Worm (Caenorhabditis elegans) whole organism, L1 larva: ENCODE measurements around the gene rpl-10.
A peak's percentile ranks its signal among the peaks of the same experiment; 100 is the strongest.

Experiments used
- C04F5.9 ChIP-seq: sonication (generic microtip); optimal IDR thresholded peaks from 2 replicates; lab custom pipeline; 2016; ENCODE audit warnings: missing genetic modification characterization, missing compliant biosample characterization
- C16A3.4 ChIP-seq: fragments of 150-350 bp; optimal IDR thresholded peaks from 2 replicates; lab custom pipeline; 2014; ENCODE audit warnings: missing biosample characterization, missing genetic modification characterization
- C34B4.2 ChIP-seq: sonication (generic microtip); optimal IDR thresholded peaks from 2 replicates; lab custom pipeline; 2017; ENCODE audit warnings: mild to moderate bottlenecking, missing genetic modification characterization, missing compliant biosample characterization
- F16B12.6 ChIP-seq: fragments of 150-350 bp; optimal IDR thresholded peaks from 2 replicates; lab custom pipeline; 2014; ENCODE audit warnings: missing biosample characterization, missing genetic modification characterization
- Y116A8C.19 ChIP-seq: sonication (generic microtip); optimal IDR thresholded peaks from 2 replicates; lab custom pipeline; 2016; ENCODE audit warnings: missing compliant biosample characterization, missing genetic modification characterization, borderline replicate concordance
- ama-1 ChIP-seq: fragments of 150-350 bp; optimal IDR thresholded peaks from 2 replicates; lab custom pipeline; 2014
- blmp-1 ChIP-seq: fragments of 150-350 bp; optimal IDR thresholded peaks from 2 replicates; lab custom pipeline; 2014; ENCODE audit warnings: missing biosample characterization, missing genetic modification characterization
- ceh-8 ChIP-seq: fragments of 200-800 bp; sonication (Bioruptor generic); optimal IDR thresholded peaks from 2 replicates; lab custom pipeline; 2018; ENCODE audit warnings: mild to moderate bottlenecking, missing genetic modification characterization, moderate library complexity, missing compliant biosample characterization
- ceh-88 ChIP-seq: fragments of 200-800 bp; sonication (Bioruptor generic); IDR thresholded peaks from 2 replicates; pipeline ENCODE4 v1.3.6; 2022; ENCODE audit warnings: missing genetic modification characterization, missing compliant biosample characterization
- dpl-1 ChIP-seq, 3 experiments: fragments of 150-350 bp in 2 of 3; sonication (generic microtip) in 1 of 3; optimal IDR thresholded peaks; 2 replicates each; lab custom pipeline; 2014 to 2017; ENCODE audit warnings: missing biosample characterization in 3 of 3, missing genetic modification characterization in 3 of 3, missing genetic modification reagents in 3 of 3
- dsc-1 ChIP-seq: sonication (generic microtip); optimal IDR thresholded peaks from 2 replicates; lab custom pipeline; 2016; ENCODE audit warnings: mild to moderate bottlenecking, missing genetic modification characterization, missing compliant biosample characterization
- efl-1 ChIP-seq, 4 experiments: fragments of 150-350 bp; optimal IDR thresholded peaks in 3 of 4; peaks in 1 of 4; 1 replicate in 1 of 4; 2 replicates in 3 of 4; lab custom pipeline; 2014; ENCODE audit warnings: missing biosample characterization in 2 of 4, missing genetic modification characterization in 2 of 4, missing genetic modification reagents in 2 of 4
- fkh-10 ChIP-seq: sonication (generic microtip); optimal IDR thresholded peaks from 2 replicates; lab custom pipeline; 2017; ENCODE audit warnings: missing biosample characterization, missing genetic modification reagents, missing genetic modification characterization
- fkh-8 ChIP-seq: sonication (generic microtip); optimal IDR thresholded peaks from 2 replicates; lab custom pipeline; 2016; ENCODE audit warnings: mild to moderate bottlenecking, missing genetic modification characterization, missing compliant biosample characterization
- fos-1 ChIP-seq: fragments of 150-350 bp; optimal IDR thresholded peaks from 2 replicates; lab custom pipeline; 2014; ENCODE audit warnings: missing biosample characterization, missing genetic modification characterization
- hlh-4 ChIP-seq: sonication (generic microtip); optimal IDR thresholded peaks from 2 replicates; lab custom pipeline; 2016; ENCODE audit warnings: mild to moderate bottlenecking, missing genetic modification characterization, missing compliant biosample characterization
- isw-1 ChIP-seq: fragments of 200-800 bp; sonication (Bioruptor generic); IDR thresholded peaks from 2 replicates; pipeline ENCODE4 v1.3.6; 2022; ENCODE audit warnings: missing genetic modification characterization, missing compliant biosample characterization
- lin-13 ChIP-seq: fragments of 150-350 bp; optimal IDR thresholded peaks from 2 replicates; lab custom pipeline; 2014; ENCODE audit warnings: missing biosample characterization, missing genetic modification reagents, missing genetic modification characterization
- lin-14 ChIP-seq: fragments of 200-800 bp; sonication (Bioruptor generic); optimal IDR thresholded peaks from 2 replicates; lab custom pipeline; 2018; ENCODE audit warnings: mild to moderate bottlenecking, missing genetic modification characterization, moderate library complexity, missing compliant biosample characterization
- lin-15B ChIP-seq: fragments of 150-350 bp; sonication (generic microtip); optimal IDR thresholded peaks from 3 replicates; lab custom pipeline; 2014; ENCODE audit warnings: missing biosample characterization, missing genetic modification characterization
- lin-35 ChIP-seq, 2 experiments: fragments of 150-350 bp; optimal IDR thresholded peaks; 2 replicates each; lab custom pipeline; 2014; ENCODE audit warnings: missing biosample characterization in 2 of 2, missing genetic modification characterization in 2 of 2, missing genetic modification reagents in 2 of 2
- lin-39 ChIP-seq: fragments of 150-350 bp; optimal IDR thresholded peaks from 2 replicates; lab custom pipeline; 2014; ENCODE audit warnings: missing biosample characterization, missing genetic modification reagents, missing genetic modification characterization
- lir-3 ChIP-seq: sonication (generic microtip); optimal IDR thresholded peaks from 2 replicates; lab custom pipeline; 2016; ENCODE audit warnings: mild to moderate bottlenecking, missing genetic modification characterization, moderate library complexity, missing compliant biosample characterization; ENCODE audit not compliant: poor library complexity
- lsy-2 ChIP-seq, 2 experiments: fragments of 150-350 bp; optimal IDR thresholded peaks; 2 replicates each; lab custom pipeline; 2014; ENCODE audit warnings: missing biosample characterization in 2 of 2, missing genetic modification characterization in 2 of 2
- mdl-1 ChIP-seq, 2 experiments: fragments of 150-350 bp; optimal IDR thresholded peaks; 2 replicates each; lab custom pipeline; 2014 to 2017; ENCODE audit warnings: missing biosample characterization in 2 of 2, missing genetic modification characterization in 2 of 2, inconsistent platforms in 1 of 2
- mef-2 ChIP-seq: fragments of 150-350 bp; optimal IDR thresholded peaks from 2 replicates; lab custom pipeline; 2014; ENCODE audit warnings: missing biosample characterization, missing genetic modification characterization
- mep-1 ChIP-seq: fragments of 150-350 bp; optimal IDR thresholded peaks from 2 replicates; lab custom pipeline; 2014; ENCODE audit warnings: missing biosample characterization, missing genetic modification characterization
- nhr-20 ChIP-seq: sonication (generic microtip); optimal IDR thresholded peaks from 2 replicates; lab custom pipeline; 2016; ENCODE audit warnings: mild to moderate bottlenecking, missing genetic modification characterization, missing compliant biosample characterization
- nhr-237 ChIP-seq: fragments of 150-350 bp; optimal IDR thresholded peaks from 2 replicates; lab custom pipeline; 2014; ENCODE audit warnings: missing biosample characterization, missing genetic modification characterization
- nhr-47 ChIP-seq: sonication (generic microtip); optimal IDR thresholded peaks from 2 replicates; lab custom pipeline; 2016; ENCODE audit warnings: mild to moderate bottlenecking, missing genetic modification characterization, moderate library complexity, missing compliant biosample characterization
- nhr-71 ChIP-seq: sonication (generic microtip); optimal IDR thresholded peaks from 2 replicates; lab custom pipeline; 2016; ENCODE audit warnings: mild to moderate bottlenecking, missing genetic modification characterization, moderate library complexity, missing compliant biosample characterization
- nhr-77 ChIP-seq: fragments of 150-350 bp; optimal IDR thresholded peaks from 2 replicates; lab custom pipeline; 2014; ENCODE audit warnings: missing biosample characterization, missing genetic modification characterization
- nhr-85 ChIP-seq: sonication (generic microtip); peaks from one replicate; lab custom pipeline; 2016; ENCODE audit warnings: missing genetic modification characterization, inconsistent platforms, missing compliant biosample characterization
- nhr-90 ChIP-seq: sonication (generic microtip); optimal IDR thresholded peaks from 2 replicates; lab custom pipeline; 2016; ENCODE audit warnings: mild to moderate bottlenecking, missing genetic modification characterization, missing compliant biosample characterization; ENCODE audit not compliant: poor library complexity
- pag-3 ChIP-seq: sonication (generic microtip); optimal IDR thresholded peaks from 2 replicates; lab custom pipeline; 2017; ENCODE audit warnings: missing genetic modification characterization, mild to moderate bottlenecking, missing compliant biosample characterization, antibody characterized with exemption, borderline replicate concordance; ENCODE audit not compliant: insufficient read depth
- pax-3 ChIP-seq: fragments of 200-800 bp; sonication (Bioruptor generic); optimal IDR thresholded peaks from 2 replicates; lab custom pipeline; 2018; ENCODE audit warnings: mild to moderate bottlenecking, missing genetic modification characterization, moderate library complexity, missing compliant biosample characterization
- pqm-1 ChIP-seq: sonication (generic microtip); optimal IDR thresholded peaks from 3 replicates; lab custom pipeline; 2017; ENCODE audit warnings: missing biosample characterization, missing genetic modification characterization
- skn-1 ChIP-seq: fragments of 150-350 bp; optimal IDR thresholded peaks from 2 replicates; lab custom pipeline; 2014; ENCODE audit warnings: missing biosample characterization, missing genetic modification characterization
- snu-23 ChIP-seq: sonication (generic microtip); optimal IDR thresholded peaks from 2 replicates; lab custom pipeline; 2016; ENCODE audit warnings: missing genetic modification characterization, missing compliant biosample characterization
- sox-4 ChIP-seq: sonication (generic microtip); optimal IDR thresholded peaks from 2 replicates; lab custom pipeline; 2016; ENCODE audit warnings: missing genetic modification characterization, missing compliant biosample characterization
- sptf-1 ChIP-seq: fragments of 150-350 bp; optimal IDR thresholded peaks from 2 replicates; lab custom pipeline; 2014; ENCODE audit warnings: missing biosample characterization, missing genetic modification characterization
- tlp-1 ChIP-seq: fragments of 150-350 bp; optimal IDR thresholded peaks from 2 replicates; lab custom pipeline; 2014; ENCODE audit warnings: missing biosample characterization, missing genetic modification characterization
- unc-30 ChIP-seq: sonication (generic microtip); optimal IDR thresholded peaks from 2 replicates; lab custom pipeline; 2017; ENCODE audit warnings: missing biosample characterization, missing genetic modification characterization
- unc-98 ChIP-seq: fragments of 200-800 bp; sonication (Bioruptor generic); IDR thresholded peaks from 2 replicates; pipeline ENCODE4 v1.3.6; 2022; ENCODE audit warnings: missing genetic modification characterization, missing compliant biosample characterization
- xbp-1 ChIP-seq: sonication (generic microtip); optimal IDR thresholded peaks from 2 replicates; lab custom pipeline; 2016; ENCODE audit warnings: missing genetic modification characterization, missing compliant biosample characterization
- zag-1 ChIP-seq: fragments of 150-350 bp; optimal IDR thresholded peaks from 2 replicates; lab custom pipeline; 2014; ENCODE audit warnings: missing biosample characterization, missing genetic modification characterization
- ztf-11 ChIP-seq, 2 experiments: sonication (generic microtip); optimal IDR thresholded peaks; 2 replicates each; lab custom pipeline; 2016 to 2017; ENCODE audit warnings: missing genetic modification characterization in 2 of 2, missing biosample characterization in 1 of 2, missing compliant biosample characterization in 1 of 2

rpl-10 gene

ce11 chrII:8136818-8137217 lies 6.9 kb upstream of the rpl-10 start, which contains the start of gene ctns-1:
Gene ctns-1, minus strand, starts transcription at chrII:8136918.
- TF ChIP-seq ama-1 (no peak), efl-1 (optimal IDR thresholded peaks at IDR 0.05; lab: Kevin White, UChicago) (no peak), efl-1 (GFP tag; optimal IDR thresholded peaks at IDR 0.05 in 1 of 2; lab: Kevin White, UChicago) (peak in 1 of 2 experiments; percentile 11), pqm-1 (no peak), nhr-90 (tag; lab: Kevin White, UChicago) (no peak)
- TF ChIP-seq, all 84 proteins: peak for 1

ce11 chrII:8137379-8137778 lies 6.3 kb upstream of the rpl-10 start:
- peak; percentile 47 to 70 (median 65) for TF ChIP-seq dpl-1 (GFP tag; optimal IDR thresholded peaks at IDR 0.05; lab: Kevin White, UChicago)
- no peak for TF ChIP-seq ceh-8 (GFP tag; lab: Kevin White, UChicago)
- peak; percentile 46 for TF ChIP-seq lin-14
- no peak for TF ChIP-seq ceh-88 (GFP tag; lab: Robert Waterston, UW)
- peak; percentile 24 for TF ChIP-seq nhr-20
- peak; percentile 54 for TF ChIP-seq lir-3 (tag; lab: Kevin White, UChicago)
- no peak for TF ChIP-seq fkh-10 (GFP tag; lab: Kevin White, UChicago)
- TF ChIP-seq skn-1, result peak; percentile 33
- TF ChIP-seq fos-1, result no peak
- peak; percentile 42 for TF ChIP-seq snu-23 (GFP tag; lab: Kevin White, UChicago)
- TF ChIP-seq nhr-237 (tag; lab: Kevin White, UChicago), result peak; percentile 35
- no peak for TF ChIP-seq mef-2 (tag; lab: Kevin White, UChicago)
- TF ChIP-seq dsc-1 (tag; lab: Kevin White, UChicago), result peak; percentile 7
- TF ChIP-seq nhr-85 (tag; lab: Kevin White, UChicago), result peak; percentile 68
- TF ChIP-seq ztf-11 (tag; optimal IDR thresholded peaks at IDR 0.05; lab: Kevin White, UChicago), result no peak
- peak; percentile 65 to 73 for TF ChIP-seq efl-1 (optimal IDR thresholded peaks at IDR 0.05; lab: Kevin White, UChicago)
- peak; percentile 65 to 97 for TF ChIP-seq efl-1 (GFP tag; optimal IDR thresholded peaks at IDR 0.05 in 1 of 2; lab: Kevin White, UChicago)
- TF ChIP-seq nhr-71 (tag; lab: Kevin White, UChicago), result peak; percentile 54
- TF ChIP-seq mep-1 (tag; lab: Kevin White, UChicago), result no peak
- peak; percentile 37 for TF ChIP-seq pax-3
- no peak for TF ChIP-seq zag-1
- TF ChIP-seq isw-1 (GFP tag; lab: Robert Waterston, UW), result no peak; the same call in 1 of the 2 replicates
- peak; percentile 39 to 85 for TF ChIP-seq lin-35 (GFP tag; optimal IDR thresholded peaks at IDR 0.05; lab: Kevin White, UChicago)
- TF ChIP-seq nhr-47 (tag; lab: Kevin White, UChicago), result peak; percentile 23
- TF ChIP-seq fkh-8 (tag; lab: Kevin White, UChicago), result peak; percentile 55
- peak; percentile 37 for TF ChIP-seq nhr-77
- no peak for TF ChIP-seq pag-3 (tag; lab: Kevin White, UChicago)
- TF ChIP-seq F16B12.6 (tag; lab: Kevin White, UChicago), result peak; percentile 24
- TF ChIP-seq C34B4.2, result no peak
- TF ChIP-seq lsy-2 (tag; optimal IDR thresholded peaks at IDR 0.05; lab: Kevin White, UChicago), result peak; percentile 15 to 88
- no peak for TF ChIP-seq lin-39 (tag; lab: Kevin White, UChicago)
- no peak for TF ChIP-seq nhr-90 (tag; lab: Kevin White, UChicago)
- TF ChIP-seq lin-15B (tag; lab: Kevin White, UChicago), result no peak
- TF ChIP-seq xbp-1 (tag; lab: Kevin White, UChicago), result peak; percentile 1
- no peak for TF ChIP-seq Y116A8C.19 (tag; lab: Kevin White, UChicago)
- peak; percentile 34 for TF ChIP-seq lin-13
- TF ChIP-seq, all 84 proteins: peak for 20

- TF ChIP-seq lin-35 (GFP tag; optimal IDR thresholded peaks at IDR 0.05; lab: Kevin White, UChicago) (peak; percentile 5 to 30), C16A3.4 (tag; lab: Kevin White, UChicago) (no peak), mdl-1 (tag; optimal IDR thresholded peaks at IDR 0.05; lab: Kevin White, UChicago) (no peak), unc-98 (GFP tag; lab: Robert Waterston, UW) (no peak), tlp-1 (tag; lab: Kevin White, UChicago) (no peak), nhr-20 (no peak), F16B12.6 (tag; lab: Kevin White, UChicago) (no peak), lin-14 (peak; percentile 4), hlh-4 (tag; lab: Kevin White, UChicago) (no peak), blmp-1 (tag; lab: Kevin White, UChicago) (peak; percentile 36), unc-30 (no peak), lir-3 (tag; lab: Kevin White, UChicago) (no peak), dpl-1 (GFP tag; optimal IDR thresholded peaks at IDR 0.05; lab: Kevin White, UChicago) (peak in 1 of 3 experiments; percentile 4), sox-4 (no peak), C04F5.9 (tag; lab: Kevin White, UChicago) (no peak), isw-1 (GFP tag; lab: Robert Waterston, UW) (no peak), pag-3 (tag; lab: Kevin White, UChicago) (no peak), efl-1 (optimal IDR thresholded peaks at IDR 0.05; lab: Kevin White, UChicago) (no peak), efl-1 (GFP tag; optimal IDR thresholded peaks at IDR 0.05 in 1 of 2; lab: Kevin White, UChicago) (peak; percentile 5 to 10), lsy-2 (tag; optimal IDR thresholded peaks at IDR 0.05; lab: Kevin White, UChicago) (peak in 1 of 2 experiments; percentile 36), sptf-1 (no peak), ceh-8 (GFP tag; lab: Kevin White, UChicago) (no peak)
Observed at ce11 chrII:8138015-8138546, 5.6 kb upstream of the rpl-10 start, which contains the start of gene cdc-48.2. Gene cdc-48.2, plus strand, starts transcription at chrII:8138496.
